Worm (Caenorhabditis elegans) whole organism, early embryonic: ENCODE measurements around the gene sel-9.
"Not testable (repeated sequence)": the region's sequence is repeated elsewhere in the genome, so short reads cannot be mapped to it uniquely, and the experiment has no call there.

Experiments used
- B0310.2 ChIP-seq: sonication (generic microtip); optimal IDR thresholded peaks from 2 replicates; lab custom pipeline; 2016; ENCODE audit warnings: mild to moderate bottlenecking, missing genetic modification characterization, missing compliant biosample characterization
- F13C5.2 ChIP-seq: sonication (generic microtip); optimal IDR thresholded peaks from 2 replicates; lab custom pipeline; 2017; ENCODE audit warnings: mild to moderate bottlenecking, missing genetic modification characterization, inconsistent platforms, missing compliant biosample characterization
- aly-1 ChIP-seq: sonication (generic microtip); optimal IDR thresholded peaks from 2 replicates; lab custom pipeline; 2016; ENCODE audit warnings: missing genetic modification characterization, missing compliant biosample characterization
- ama-1 ChIP-seq: fragments of 150-350 bp; optimal IDR thresholded peaks from 2 replicates; lab custom pipeline; 2014
- ceh-13 ChIP-seq: fragments of 200-800 bp; sonication (Bioruptor generic); optimal IDR thresholded peaks from 2 replicates; lab custom pipeline; 2018; ENCODE audit warnings: mild to moderate bottlenecking, missing genetic modification characterization, missing compliant biosample characterization
- ceh-36 ChIP-seq: sonication (generic microtip); optimal IDR thresholded peaks from 2 replicates; lab custom pipeline; 2016; ENCODE audit warnings: missing genetic modification characterization, inconsistent platforms, missing compliant biosample characterization
- ets-7 ChIP-seq: sonication (generic microtip); optimal IDR thresholded peaks from 2 replicates; lab custom pipeline; 2016; ENCODE audit warnings: missing genotype, missing genetic modification characterization, missing compliant biosample characterization
- flt-1 ChIP-seq: fragments of 200-800 bp; sonication (Bioruptor generic); IDR thresholded peaks from 2 replicates; pipeline ENCODE4 v1.3.6; 2022; ENCODE audit warnings: missing genetic modification characterization, missing compliant biosample characterization
- hmbx-1 ChIP-seq: sonication (generic microtip); optimal IDR thresholded peaks from 2 replicates; lab custom pipeline; 2016; ENCODE audit warnings: mild to moderate bottlenecking, missing genetic modification characterization, missing compliant biosample characterization
- hmg-4 ChIP-seq: fragments of 200-800 bp; sonication (Bioruptor generic); optimal IDR thresholded peaks from 2 replicates; lab custom pipeline; 2018; ENCODE audit warnings: mild to moderate bottlenecking, missing genetic modification characterization, missing compliant biosample characterization
- hnd-1 ChIP-seq: sonication (generic microtip); optimal IDR thresholded peaks from 2 replicates; lab custom pipeline; 2016; ENCODE audit warnings: missing genetic modification characterization, missing compliant biosample characterization
- pes-1 ChIP-seq: fragments of 200-800 bp; sonication (Bioruptor generic); IDR thresholded peaks from 2 replicates; pipeline ENCODE4 v1.3.6; 2022; ENCODE audit warnings: missing genetic modification reagents, missing genetic modification characterization, missing compliant biosample characterization
- scrt-1 ChIP-seq: fragments of 200-800 bp; sonication (Bioruptor generic); IDR thresholded peaks from 2 replicates; pipeline ENCODE4 v1.3.6; 2022; ENCODE audit warnings: missing genetic modification characterization, missing compliant biosample characterization
- sea-1 ChIP-seq: fragments of 200-800 bp; sonication (Bioruptor generic); conservative IDR thresholded peaks from 2 replicates; pipeline ENCODE4 v1.3.6; 2022; ENCODE audit warnings: missing genetic modification characterization, missing compliant biosample characterization
- tbx-11 ChIP-seq: fragments of 200-800 bp; sonication (Bioruptor generic); IDR thresholded peaks from 2 replicates; pipeline ENCODE4 v1.3.6; 2022; ENCODE audit warnings: missing genetic modification characterization, missing compliant biosample characterization
- tbx-37 ChIP-seq: fragments of 200-800 bp; sonication (Bioruptor generic); conservative IDR thresholded peaks from 2 replicates; pipeline ENCODE4 v1.3.6; 2022; ENCODE audit warnings: missing genetic modification reagents, missing genetic modification characterization, missing compliant biosample characterization
- tra-4 ChIP-seq: sonication (generic microtip); optimal IDR thresholded peaks from 2 replicates; lab custom pipeline; 2017; ENCODE audit warnings: missing genetic modification characterization, missing compliant biosample characterization

sel-9 gene

ce11 chrV:8302522-8302921 lies at the start of gene sel-9:
Gene sel-9 (minus strand): TSS chrV:8302580.
- TF ChIP-seq pes-1 (GFP tag; lab: Robert Waterston, UW): no peak
- no peak for TF ChIP-seq tbx-11 (GFP tag; lab: Robert Waterston, UW)
- no peak for TF ChIP-seq tra-4 (tag; lab: Kevin White, UChicago)
- no peak for TF ChIP-seq B0310.2 (tag; lab: Kevin White, UChicago)
- no peak for TF ChIP-seq F13C5.2 (tag; lab: Kevin White, UChicago)
- no peak for TF ChIP-seq ceh-13 (GFP tag; lab: Kevin White, UChicago)
- TF ChIP-seq ets-7 (tag; lab: Kevin White, UChicago): no peak
- no peak for TF ChIP-seq ceh-36 (tag; lab: Kevin White, UChicago)
- TF ChIP-seq hmbx-1: no peak
- no peak for TF ChIP-seq sea-1 (GFP tag; lab: Robert Waterston, UW)
- TF ChIP-seq ama-1 (lab: Kevin White, UChicago): no peak
- no peak for TF ChIP-seq flt-1
- no peak for TF ChIP-seq hnd-1 (tag; lab: Kevin White, UChicago)
- TF ChIP-seq hmg-4 (GFP tag; lab: Kevin White, UChicago): no peak

DNA sequence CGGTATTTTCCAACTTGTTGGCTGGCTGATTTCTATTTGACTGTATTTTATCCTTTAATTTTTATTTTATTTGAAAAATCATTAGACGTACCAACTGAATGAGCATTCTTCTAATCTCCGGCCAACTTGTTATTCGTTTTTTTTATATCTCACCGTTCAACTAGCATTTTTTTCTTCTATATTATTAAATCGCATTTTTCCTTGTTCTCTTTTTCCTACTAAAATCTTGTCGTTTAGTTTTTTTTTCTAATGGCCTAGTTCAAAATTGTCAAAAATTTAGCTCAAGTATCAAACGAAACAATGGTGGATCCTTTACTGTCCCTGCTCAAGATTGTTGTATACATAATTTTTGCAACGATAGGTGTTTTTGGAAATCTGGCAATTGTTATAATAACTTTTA lies 49.0 kb upstream of the sel-9 start, which contains the start of gene srsx-22:
srsx-22 (plus strand) TSS at position 301 of the 400 bp plus-strand sequence.
- TF ChIP-seq hnd-1 (tag; lab: Kevin White, UChicago): no peak
- TF ChIP-seq B0310.2 (tag; lab: Kevin White, UChicago): no peak
- TF ChIP-seq pes-1 (GFP tag; lab: Robert Waterston, UW): no peak
- no peak for TF ChIP-seq scrt-1
- no peak for TF ChIP-seq tbx-37 (GFP tag; lab: Robert Waterston, UW)
- TF ChIP-seq ceh-36 (tag; lab: Kevin White, UChicago): no peak
- no peak for TF ChIP-seq ets-7 (tag; lab: Kevin White, UChicago)
- TF ChIP-seq aly-1 (tag; lab: Kevin White, UChicago): no peak
- no peak for TF ChIP-seq hmg-4 (GFP tag; lab: Kevin White, UChicago)
- no peak for TF ChIP-seq F13C5.2 (tag; lab: Kevin White, UChicago)
- TF ChIP-seq hmbx-1: no peak
- TF ChIP-seq sea-1 (GFP tag; lab: Robert Waterston, UW): no peak

DNA sequence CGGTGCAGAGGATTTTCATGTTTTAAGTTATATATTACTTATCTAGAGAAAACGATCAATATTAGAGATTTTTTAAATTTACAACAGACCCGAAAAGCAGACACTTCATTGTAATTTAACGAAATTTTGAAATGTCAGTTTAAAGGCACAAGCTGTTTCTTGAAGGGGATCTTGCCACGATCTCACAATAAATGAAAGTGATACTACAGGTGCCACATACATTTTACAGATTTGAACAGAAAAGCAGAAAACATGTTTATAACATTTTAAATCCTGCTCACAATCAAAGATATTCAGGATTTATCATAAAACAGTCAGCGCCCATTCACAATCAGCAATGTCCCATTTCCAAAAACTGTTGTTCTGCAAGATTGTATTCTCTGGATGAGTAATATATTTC lies 47.6 kb upstream of the sel-9 start:
- no peak for TF ChIP-seq hnd-1 (tag; lab: Kevin White, UChicago)
- TF ChIP-seq scrt-1: no peak
- TF ChIP-seq tra-4 (tag; lab: Kevin White, UChicago): no peak
- TF ChIP-seq pes-1 (GFP tag; lab: Robert Waterston, UW): no peak
- TF ChIP-seq ceh-36 (tag; lab: Kevin White, UChicago): no peak
- no peak for TF ChIP-seq sea-1 (GFP tag; lab: Robert Waterston, UW)
- TF ChIP-seq tbx-11 (GFP tag; lab: Robert Waterston, UW): no peak
- no peak for TF ChIP-seq flt-1
- TF ChIP-seq ama-1 (lab: Kevin White, UChicago): no peak

ce11 chrV:8348959-8349389 lies 46.6 kb upstream of the sel-9 start:
- TF ChIP-seq ama-1 (lab: Kevin White, UChicago): peak; percentile 46
- peak; percentile 72 for TF ChIP-seq F13C5.2 (tag; lab: Kevin White, UChicago)
- no peak for TF ChIP-seq tbx-37 (GFP tag; lab: Robert Waterston, UW)

DNA sequence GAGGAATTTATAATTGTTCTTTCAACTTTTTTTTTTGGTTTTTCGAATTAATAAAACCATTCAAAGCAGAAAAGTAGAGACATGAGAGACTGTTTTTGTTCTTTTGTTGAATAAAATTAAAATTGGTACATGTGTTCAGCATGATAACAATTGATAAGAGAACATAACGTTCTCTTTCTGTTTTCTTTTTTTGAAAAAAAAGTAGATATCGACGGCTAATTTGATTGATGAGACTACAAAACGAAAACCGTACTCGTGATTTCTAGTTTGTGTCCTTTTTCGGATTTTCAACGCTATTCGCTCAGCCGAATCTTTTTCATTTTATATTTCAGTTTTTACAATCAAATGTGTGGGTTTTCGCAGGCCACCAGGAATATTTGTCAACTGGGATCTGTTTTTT lies 43.1 kb upstream of the sel-9 start, which contains the start of gene C08D8.1:
C08D8.1 (plus strand) TSS at position 324 of the 400 bp plus-strand sequence.
- TF ChIP-seq ceh-13 (GFP tag; lab: Kevin White, UChicago) (no peak), tbx-11 (GFP tag; lab: Robert Waterston, UW) (no peak), hmg-4 (GFP tag; lab: Kevin White, UChicago) (no peak), tbx-37 (GFP tag; lab: Robert Waterston, UW) (no peak), ama-1 (lab: Kevin White, UChicago) (no peak)

DNA sequence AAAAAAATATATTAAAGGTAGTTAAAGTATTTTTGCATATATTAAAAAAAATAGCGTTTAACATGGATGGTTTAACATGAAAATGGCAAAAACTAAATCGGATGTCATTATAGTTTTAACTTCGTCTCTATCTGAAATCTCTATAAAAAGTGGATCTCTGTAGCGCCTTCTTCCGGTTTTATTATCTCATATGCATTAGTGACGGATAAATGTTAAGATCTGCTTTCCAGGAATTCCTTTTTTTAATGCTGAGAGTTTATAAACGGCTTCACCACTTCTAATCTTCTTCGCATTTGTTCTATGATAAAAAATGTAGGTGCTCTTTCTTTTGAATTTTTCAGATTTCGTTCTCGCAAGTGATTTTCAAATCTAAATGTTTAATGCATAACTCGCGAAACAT lies 40.0 kb upstream of the sel-9 start:
- TF ChIP-seq tbx-11 (GFP tag; lab: Robert Waterston, UW) (no peak), ama-1 (lab: Kevin White, UChicago) (no peak)

- TF ChIP-seq hmbx-1; F13C5.2 (tag; lab: Kevin White, UChicago); aly-1 (tag; lab: Kevin White, UChicago): not testable (repeated sequence)
Measured at ce11 chrV:8340924-8341323, 38.5 kb upstream of the sel-9 start, which contains the start of gene C08D8.7. Gene C08D8.7 (plus strand): TSS chrV:8341224.

DNA sequence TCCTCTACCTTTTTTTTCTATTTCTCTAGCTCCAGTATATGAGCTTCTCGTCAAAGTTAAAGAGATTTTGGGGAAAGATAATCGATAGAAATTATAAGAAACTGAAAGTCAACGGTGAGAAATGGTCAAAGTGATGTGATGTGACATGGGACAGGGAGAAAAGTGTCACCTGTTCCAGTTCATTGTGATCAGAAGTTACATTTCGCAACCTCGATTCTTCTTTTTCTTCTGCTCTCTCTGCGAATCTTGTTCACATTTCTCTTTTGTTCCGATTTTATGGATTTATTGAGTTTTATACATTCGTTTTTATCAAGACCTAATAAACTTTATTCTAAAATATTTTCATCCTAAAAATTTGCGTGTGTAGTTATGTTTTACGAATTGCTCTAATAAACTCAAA lies 33.2 kb upstream of the sel-9 start:
- TF ChIP-seq hmg-4 (GFP tag; lab: Kevin White, UChicago): no peak
- TF ChIP-seq F13C5.2 (tag; lab: Kevin White, UChicago): no peak
- TF ChIP-seq pes-1 (GFP tag; lab: Robert Waterston, UW): no peak
- TF ChIP-seq ceh-36 (tag; lab: Kevin White, UChicago): no peak
- no peak for TF ChIP-seq tra-4 (tag; lab: Kevin White, UChicago)

- TF ChIP-seq ets-7 (tag; lab: Kevin White, UChicago) (no peak), tra-4 (tag; lab: Kevin White, UChicago) (no peak), tbx-37 (GFP tag; lab: Robert Waterston, UW) (no peak), ceh-13 (GFP tag; lab: Kevin White, UChicago) (no peak), pes-1 (GFP tag; lab: Robert Waterston, UW) (no peak), sea-1 (GFP tag; lab: Robert Waterston, UW) (no peak), flt-1 (no peak), tbx-11 (GFP tag; lab: Robert Waterston, UW) (no peak), hnd-1 (tag; lab: Kevin White, UChicago) (no peak), F13C5.2 (tag; lab: Kevin White, UChicago) (no peak), ama-1 (lab: Kevin White, UChicago) (no peak), aly-1 (tag; lab: Kevin White, UChicago) (no peak), B0310.2 (tag; lab: Kevin White, UChicago) (no peak), hmg-4 (GFP tag; lab: Kevin White, UChicago) (no peak), ceh-36 (tag; lab: Kevin White, UChicago) (no peak), hmbx-1 (no peak), scrt-1 (no peak)
Measured at ce11 chrV:8334360-8334759, 32.0 kb upstream of the sel-9 start, which contains the start of gene tmd-2. Gene tmd-2 (plus strand): TSS chrV:8334660.
